Fruit fly (Drosophila melanogaster) S2 (cell line): ENCODE measurements around the gene Mrtf.

Experiments
- CG8478 ChIP-seq: fragments of >200 bp; optimal IDR thresholded peaks from 2 replicates; lab custom pipeline; 2018
- CTCF ChIP-seq, 2 experiments: fragments of >200 bp; optimal IDR thresholded peaks; 2 replicates each; lab custom pipeline; 2018

DNA sequence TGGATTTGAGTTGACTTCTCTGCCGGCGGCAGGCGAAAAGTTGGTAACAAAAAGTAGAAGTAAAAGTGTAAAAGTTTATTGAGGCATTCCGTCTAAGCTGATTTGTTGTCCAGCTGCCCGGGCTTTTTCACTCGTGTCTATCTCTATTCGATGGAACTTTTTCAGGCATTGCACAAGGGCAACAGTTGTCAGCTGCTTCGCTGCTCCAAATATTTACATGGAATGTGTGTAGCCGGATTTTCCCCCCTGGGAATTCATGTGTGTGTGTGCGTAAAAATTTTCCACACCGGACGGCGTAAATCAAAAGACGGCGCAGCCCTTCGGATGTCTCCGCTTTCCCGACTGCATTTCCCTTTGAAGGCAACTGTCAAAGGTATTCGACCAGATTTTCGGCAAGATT lies 21.4 kb downstream of the Mrtf start:
- TF ChIP-seq CG8478 (lab: Kevin White, UChicago) (no peak), CTCF (optimal IDR thresholded peaks at IDR 0.05; lab: Kevin White, UChicago) (no peak)
